Fruit fly (Drosophila melanogaster): ENCODE measurements around the gene LKRSDH.

LKRSDH gene

dm6 chr2L:7810519-7810918 is 14.8 kb upstream of the LKRSDH start, which contains the start of gene Cdc14 (continued):
- TF ChIP-seq aop (GFP tag; IDR thresholded peaks at IDR 0.05) (no peak), CG11093 (GFP tag; IDR thresholded peaks at IDR 0.05) (no peak), CG15073 (GFP tag; optimal IDR thresholded peaks at IDR 0.05) (no peak), CG12219 (GFP tag; optimal IDR thresholded peaks at IDR 0.05) (no peak), tin (GFP tag; optimal IDR thresholded peaks at IDR 0.05) (no peak), Ravus (GFP tag; IDR thresholded peaks at IDR 0.05) (no peak), CG1647 (GFP tag; optimal IDR thresholded peaks at IDR 0.05) (no peak), CG10366 (GFP tag; IDR thresholded peaks at IDR 0.05) (no peak), Bdp1 (GFP tag; optimal IDR thresholded peaks at IDR 0.05) (no peak), gt (GFP tag; IDR thresholded peaks at IDR 0.05) (no peak), Rfx (GFP tag; IDR thresholded peaks at IDR 0.05) (no peak), CG30020 (tag; optimal IDR thresholded peaks at IDR 0.05) (no peak), CG18011 (GFP tag; optimal IDR thresholded peaks at IDR 0.05) (no peak), ci (GFP tag; IDR thresholded peaks at IDR 0.05) (peak; percentile 54; the same call in 2 of the 3 replicates), Chrac-16 (GFP tag; optimal IDR thresholded peaks at IDR 0.05) (no peak), tx (GFP tag; optimal IDR thresholded peaks at IDR 0.05) (no peak), MTF-1 (GFP tag; optimal IDR thresholded peaks at IDR 0.05; ENCODE audit: borderline replicate concordance) (peak; percentile 20), Aef1 (GFP tag; IDR thresholded peaks at IDR 0.05) (no peak), gro (GFP tag; optimal IDR thresholded peaks at IDR 0.05) (peak; percentile 23), Oaz (GFP tag; IDR thresholded peaks at IDR 0.05) (no peak), CG14441 (GFP tag; IDR thresholded peaks at IDR 0.05) (no peak), CG10565 (GFP tag; optimal IDR thresholded peaks at IDR 0.05) (no peak), maf-S (GFP tag; optimal IDR thresholded peaks at IDR 0.05) (no peak), CG3065 (GFP tag; optimal IDR thresholded peaks at IDR 0.05) (no peak)

dm6 chr2L:7809699-7810088 is 13.9 kb upstream of the LKRSDH start:
- no peak for TF ChIP-seq CG3847 (GFP tag; IDR thresholded peaks at IDR 0.05)
- TF ChIP-seq Med (GFP tag) = peak; percentile 91
- TF ChIP-seq CG15514 (GFP tag; optimal IDR thresholded peaks at IDR 0.05) = peak; percentile 31
- peak; percentile 70 for TF ChIP-seq grau (tag; optimal IDR thresholded peaks at IDR 0.05)
- TF ChIP-seq NK7.1 (GFP tag; optimal IDR thresholded peaks at IDR 0.05) = no peak
- peak; percentile 2 for TF ChIP-seq CG17385 (GFP tag; optimal IDR thresholded peaks at IDR 0.05)
- no peak for TF ChIP-seq CG10431 (GFP tag; optimal IDR thresholded peaks at IDR 0.05)
- TF ChIP-seq nom (GFP tag; optimal IDR thresholded peaks at IDR 0.05) = peak; percentile 56
- TF ChIP-seq CG42726 (GFP tag; IDR thresholded peaks at IDR 0.05; ENCODE audit: partially characterized antibody) = no peak
- peak; percentile 61 for TF ChIP-seq CG13894 (tag; optimal IDR thresholded peaks at IDR 0.05)
- TF ChIP-seq hbn (GFP tag; IDR thresholded peaks at IDR 0.05; ENCODE audit: partially characterized antibody) = peak; percentile 26
- TF ChIP-seq kay (GFP tag; optimal IDR thresholded peaks at IDR 0.05) = peak; percentile 14
- TF ChIP-seq MESR4 (GFP tag; optimal IDR thresholded peaks at IDR 0.05) = peak; percentile 18
- TF ChIP-seq Bdp1 (GFP tag; optimal IDR thresholded peaks at IDR 0.05) = no peak
- peak; percentile 97 for TF ChIP-seq CG12769 (tag; optimal IDR thresholded peaks at IDR 0.05)
- no peak for TF ChIP-seq CG5180 (GFP tag; optimal IDR thresholded peaks at IDR 0.05)
- no peak for TF ChIP-seq bsh (GFP tag; optimal IDR thresholded peaks at IDR 0.05)
- peak; percentile 83 to 97 for TF ChIP-seq Trl (optimal IDR thresholded peaks at IDR 0.05)
- TF ChIP-seq Trl (GFP tag; optimal IDR thresholded peaks at IDR 0.05) = peak; percentile 64
- peak; percentile 88; the same call in 2 of the 3 replicates for TF ChIP-seq CG2199 (GFP tag; IDR thresholded peaks at IDR 0.05)
- TF ChIP-seq CG13123 (GFP tag; optimal IDR thresholded peaks at IDR 0.05) = no peak
- TF ChIP-seq CG10209 (GFP tag; optimal IDR thresholded peaks at IDR 0.05) = no peak
- peak; percentile 55; the same call in 1 of the 3 replicates for TF ChIP-seq zen2 (GFP tag; IDR thresholded peaks at IDR 0.05; ENCODE audit: partially characterized antibody)
- TF ChIP-seq CG4328 (GFP tag; optimal IDR thresholded peaks at IDR 0.05) = no peak
- no peak for TF ChIP-seq CG16779 (GFP tag; IDR thresholded peaks at IDR 0.05)
- peak; percentile 17 for TF ChIP-seq CG17568 (GFP tag; optimal IDR thresholded peaks at IDR 0.05)
- TF ChIP-seq Sry-δ (GFP tag; optimal IDR thresholded peaks at IDR 0.05) = peak; percentile 13
- peak; percentile 57 for TF ChIP-seq Hmr (GFP tag; optimal IDR thresholded peaks at IDR 0.05)
- peak; percentile 39 for TF ChIP-seq eyg (GFP tag; optimal IDR thresholded peaks at IDR 0.05)
